Worm (Caenorhabditis elegans) whole organism, early embryonic: ENCODE measurements around the gene clec-50.

Experiments used
- B0310.2 ChIP-seq: sonication (generic microtip); optimal IDR thresholded peaks from 2 replicates; lab custom pipeline; 2016; ENCODE audit warnings: mild to moderate bottlenecking, missing genetic modification characterization, missing compliant biosample characterization
- F13C5.2 ChIP-seq: sonication (generic microtip); optimal IDR thresholded peaks from 2 replicates; lab custom pipeline; 2017; ENCODE audit warnings: mild to moderate bottlenecking, missing genetic modification characterization, inconsistent platforms, missing compliant biosample characterization
- aly-1 ChIP-seq: sonication (generic microtip); optimal IDR thresholded peaks from 2 replicates; lab custom pipeline; 2016; ENCODE audit warnings: missing genetic modification characterization, missing compliant biosample characterization
- ama-1 ChIP-seq: fragments of 150-350 bp; optimal IDR thresholded peaks from 2 replicates; lab custom pipeline; 2014
- ceh-13 ChIP-seq: fragments of 200-800 bp; sonication (Bioruptor generic); optimal IDR thresholded peaks from 2 replicates; lab custom pipeline; 2018; ENCODE audit warnings: mild to moderate bottlenecking, missing genetic modification characterization, missing compliant biosample characterization
- ceh-36 ChIP-seq: sonication (generic microtip); optimal IDR thresholded peaks from 2 replicates; lab custom pipeline; 2016; ENCODE audit warnings: missing genetic modification characterization, inconsistent platforms, missing compliant biosample characterization
- ets-7 ChIP-seq: sonication (generic microtip); optimal IDR thresholded peaks from 2 replicates; lab custom pipeline; 2016; ENCODE audit warnings: missing genotype, missing genetic modification characterization, missing compliant biosample characterization
- flt-1 ChIP-seq: fragments of 200-800 bp; sonication (Bioruptor generic); IDR thresholded peaks from 2 replicates; pipeline ENCODE4 v1.3.6; 2022; ENCODE audit warnings: missing genetic modification characterization, missing compliant biosample characterization
- hmg-4 ChIP-seq: fragments of 200-800 bp; sonication (Bioruptor generic); optimal IDR thresholded peaks from 2 replicates; lab custom pipeline; 2018; ENCODE audit warnings: mild to moderate bottlenecking, missing genetic modification characterization, missing compliant biosample characterization
- pes-1 ChIP-seq: fragments of 200-800 bp; sonication (Bioruptor generic); IDR thresholded peaks from 2 replicates; pipeline ENCODE4 v1.3.6; 2022; ENCODE audit warnings: missing genetic modification reagents, missing genetic modification characterization, missing compliant biosample characterization
- sea-1 ChIP-seq: fragments of 200-800 bp; sonication (Bioruptor generic); conservative IDR thresholded peaks from 2 replicates; pipeline ENCODE4 v1.3.6; 2022; ENCODE audit warnings: missing genetic modification characterization, missing compliant biosample characterization
- tbx-11 ChIP-seq: fragments of 200-800 bp; sonication (Bioruptor generic); IDR thresholded peaks from 2 replicates; pipeline ENCODE4 v1.3.6; 2022; ENCODE audit warnings: missing genetic modification characterization, missing compliant biosample characterization
- tra-4 ChIP-seq: sonication (generic microtip); optimal IDR thresholded peaks from 2 replicates; lab custom pipeline; 2017; ENCODE audit warnings: missing genetic modification characterization, missing compliant biosample characterization

ce11 chrV:19767719-19768118, 12.6 kb upstream of the clec-50 start:
- TF ChIP-seq flt-1 (GFP tag; lab: Robert Waterston, UW) = no peak
- TF ChIP-seq B0310.2 (tag; lab: Kevin White, UChicago) = no peak
- TF ChIP-seq ama-1 (lab: Kevin White, UChicago) = no peak
- TF ChIP-seq hmg-4 (GFP tag; lab: Kevin White, UChicago) = no peak
- TF ChIP-seq pes-1 = no peak
- TF ChIP-seq ets-7 (tag; lab: Kevin White, UChicago) = no peak
- TF ChIP-seq sea-1 (GFP tag; lab: Robert Waterston, UW) = no peak
- no peak for TF ChIP-seq ceh-13 (GFP tag; lab: Kevin White, UChicago)
- TF ChIP-seq F13C5.2 (tag; lab: Kevin White, UChicago) = no peak
- no peak for TF ChIP-seq ceh-36 (tag; lab: Kevin White, UChicago)
- no peak for TF ChIP-seq tbx-11 (GFP tag; lab: Robert Waterston, UW)
- no peak for TF ChIP-seq tra-4 (tag; lab: Kevin White, UChicago)
- no peak for TF ChIP-seq aly-1
